Fruit fly (Drosophila melanogaster): Measurements from ENCODE around the gene aub.
A peak's percentile ranks its signal among the peaks of the same experiment; 100 is the strongest.

Gene aub

dm6 chr2L:10987370-10987853 is 13.9 kb downstream of the aub start, which contains the start of the genes piwi and CG12253 (continued):
- TF ChIP-seq Fer1 (GFP tag; optimal IDR thresholded peaks at IDR 0.05) = peak; percentile 20
- no peak for TF ChIP-seq HHEX (GFP tag; optimal IDR thresholded peaks at IDR 0.05)
- no peak for TF ChIP-seq CG33557 (GFP tag; optimal IDR thresholded peaks at IDR 0.05)
- no peak for TF ChIP-seq NK7.1 (GFP tag; optimal IDR thresholded peaks at IDR 0.05)
- peak; percentile 27; the same call in 1 of the 2 replicates for TF ChIP-seq Xrp1 (GFP tag; IDR thresholded peaks at IDR 0.05)
- no peak for TF ChIP-seq bowl (GFP tag; IDR thresholded peaks at IDR 0.05)
- TF ChIP-seq croc (GFP tag; conservative IDR thresholded peaks at IDR 0.05) = no peak
- TF ChIP-seq CG17612 (GFP tag; IDR thresholded peaks at IDR 0.05) = no peak
- peak; percentile 14 for TF ChIP-seq Spps (tag; optimal IDR thresholded peaks at IDR 0.05)
- peak; percentile 69 for TF ChIP-seq CG12299 (tag; optimal IDR thresholded peaks at IDR 0.05)
- no peak for TF ChIP-seq CG9215 (GFP tag; IDR thresholded peaks at IDR 0.05)
- peak; percentile 69; the same call in 2 of the 3 replicates for TF ChIP-seq Dbx (GFP tag; IDR thresholded peaks at IDR 0.05)
- no peak for TF ChIP-seq z (GFP tag; IDR thresholded peaks at IDR 0.05)
- TF ChIP-seq Hr3 (GFP tag; optimal IDR thresholded peaks at IDR 0.05) = peak; percentile 84
- no peak for TF ChIP-seq HLHmδ (GFP tag; optimal IDR thresholded peaks at IDR 0.05)
- TF ChIP-seq CG30020 (tag; optimal IDR thresholded peaks at IDR 0.05) = peak; percentile 80
- TF ChIP-seq dan (GFP tag; IDR thresholded peaks at IDR 0.05) = no peak
- TF ChIP-seq pros (GFP tag; optimal IDR thresholded peaks at IDR 0.05) = no peak
- TF ChIP-seq CG3281 (GFP tag; optimal IDR thresholded peaks at IDR 0.05) = peak; percentile 31
- peak; percentile 28 for TF ChIP-seq zfh2 (GFP tag; optimal IDR thresholded peaks at IDR 0.05)
- TF ChIP-seq pb (GFP tag; optimal IDR thresholded peaks at IDR 0.05) = no peak
- TF ChIP-seq ase (GFP tag; IDR thresholded peaks at IDR 0.05) = no peak
- peak; percentile 8 for TF ChIP-seq Atf3 (GFP tag; optimal IDR thresholded peaks at IDR 0.05)
- no peak for TF ChIP-seq Mad (GFP tag; optimal IDR thresholded peaks at IDR 0.05)
- peak; percentile 64; the same call in 1 of the 2 replicates for TF ChIP-seq ro (GFP tag; IDR thresholded peaks at IDR 0.05)
- TF ChIP-seq H15 (GFP tag; IDR thresholded peaks at IDR 0.05) = 0 out of 3 replicates have a peak, but pooled peaks have one; percentile 35
- TF ChIP-seq CG14014 (GFP tag; IDR thresholded peaks at IDR 0.05) = peak; percentile 66; the same call in 1 of the 2 replicates
- TF ChIP-seq nom (GFP tag; optimal IDR thresholded peaks at IDR 0.05) = no peak
- TF ChIP-seq CG7271 (tag; optimal IDR thresholded peaks at IDR 0.05) = no peak
- TF ChIP-seq CG18599 (GFP tag; optimal IDR thresholded peaks at IDR 0.05) = no peak
- peak; percentile 49 for TF ChIP-seq MBD-R2 (GFP tag; IDR thresholded peaks at IDR 0.05)
- TF ChIP-seq CG31365 (tag; optimal IDR thresholded peaks at IDR 0.05) = no peak
- TF ChIP-seq D19A (tag; optimal IDR thresholded peaks at IDR 0.05) = peak; percentile 70
- TF ChIP-seq lilli (GFP tag; optimal IDR thresholded peaks at IDR 0.05) = peak; percentile 62
- no peak for TF ChIP-seq disco-r (GFP tag; optimal IDR thresholded peaks at IDR 0.05)
- TF ChIP-seq bcd (GFP tag; optimal IDR thresholded peaks at IDR 0.05) = no peak
- TF ChIP-seq ash1 (GFP tag; optimal IDR thresholded peaks at IDR 0.05) = no peak
- peak; percentile 87 for TF ChIP-seq ttk (GFP tag; IDR thresholded peaks at IDR 0.05)
- TF ChIP-seq chn (GFP tag; optimal IDR thresholded peaks at IDR 0.05) = peak; percentile 22
- TF ChIP-seq kni (GFP tag; optimal IDR thresholded peaks at IDR 0.05) = no peak
- peak; percentile 25 for TF ChIP-seq Dip3 (GFP tag; optimal IDR thresholded peaks at IDR 0.05)
- TF ChIP-seq ind (GFP tag; optimal IDR thresholded peaks at IDR 0.05) = peak; percentile 39
- peak; percentile 8 for TF ChIP-seq CG10462 (GFP tag; optimal IDR thresholded peaks at IDR 0.05)
- no peak for TF ChIP-seq prd (optimal IDR thresholded peaks at IDR 0.05)
- TF ChIP-seq prd (GFP tag; IDR thresholded peaks at IDR 0.05) = peak; percentile 44; the same call in 2 of the 3 replicates
- no peak for TF ChIP-seq CG16813 (GFP tag; IDR thresholded peaks at IDR 0.05; ENCODE audit: partially characterized antibody)
- peak; percentile 31 to 77 for TF ChIP-seq dpn (GFP tag; optimal IDR thresholded peaks at IDR 0.05)
- TF ChIP-seq CG4404 (GFP tag; IDR thresholded peaks at IDR 0.05) = no peak
- peak; percentile 87 for TF ChIP-seq PHDP (tag; optimal IDR thresholded peaks at IDR 0.05)
- no peak for TF ChIP-seq MESR4 (GFP tag; optimal IDR thresholded peaks at IDR 0.05)
- TF ChIP-seq CG14667 (GFP tag; IDR thresholded peaks at IDR 0.05) = no peak
- TF ChIP-seq CG3847 (GFP tag; IDR thresholded peaks at IDR 0.05) = peak; percentile 84

Measured in whole organism, embryonic.